Fruit fly (Drosophila melanogaster): Measurements from ENCODE around the gene CG15196.
A peak's percentile ranks its signal among the peaks of the same experiment; 100 is the strongest.

Gene CG15196

DNA sequence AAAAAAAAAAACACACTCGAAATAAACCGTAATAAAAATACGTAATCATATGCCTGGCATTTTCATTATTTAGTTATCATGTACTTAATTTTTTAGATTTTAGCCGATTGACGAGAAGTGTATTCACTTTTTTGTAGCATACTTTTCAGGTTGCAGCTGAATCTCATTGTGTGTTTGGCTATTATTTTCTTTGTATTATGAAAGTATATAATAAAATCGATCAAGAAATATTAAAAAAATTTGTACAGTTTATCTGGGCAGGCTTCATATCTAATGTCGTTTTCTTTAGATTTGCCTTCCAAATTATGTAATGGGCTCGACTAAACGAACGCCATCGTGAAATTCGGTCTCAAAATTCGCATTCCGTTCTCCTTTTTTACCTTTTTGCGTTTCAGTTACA is at the start of gene CG15196:
TSS of gene CG15196 (plus strand) at position 301 of the 400 bp plus-strand sequence.
- no peak for TF ChIP-seq pan (optimal IDR thresholded peaks at IDR 0.05)
- no peak for TF ChIP-seq usp (GFP tag; optimal IDR thresholded peaks at IDR 0.05)
- TF ChIP-seq Dll (optimal IDR thresholded peaks at IDR 0.05) = no peak
- no peak for TF ChIP-seq CG8478 (optimal IDR thresholded peaks at IDR 0.05)
- TF ChIP-seq EcR (GFP tag; optimal IDR thresholded peaks at IDR 0.05) = no peak
- TF ChIP-seq psq (optimal IDR thresholded peaks at IDR 0.05) = no peak

DNA sequence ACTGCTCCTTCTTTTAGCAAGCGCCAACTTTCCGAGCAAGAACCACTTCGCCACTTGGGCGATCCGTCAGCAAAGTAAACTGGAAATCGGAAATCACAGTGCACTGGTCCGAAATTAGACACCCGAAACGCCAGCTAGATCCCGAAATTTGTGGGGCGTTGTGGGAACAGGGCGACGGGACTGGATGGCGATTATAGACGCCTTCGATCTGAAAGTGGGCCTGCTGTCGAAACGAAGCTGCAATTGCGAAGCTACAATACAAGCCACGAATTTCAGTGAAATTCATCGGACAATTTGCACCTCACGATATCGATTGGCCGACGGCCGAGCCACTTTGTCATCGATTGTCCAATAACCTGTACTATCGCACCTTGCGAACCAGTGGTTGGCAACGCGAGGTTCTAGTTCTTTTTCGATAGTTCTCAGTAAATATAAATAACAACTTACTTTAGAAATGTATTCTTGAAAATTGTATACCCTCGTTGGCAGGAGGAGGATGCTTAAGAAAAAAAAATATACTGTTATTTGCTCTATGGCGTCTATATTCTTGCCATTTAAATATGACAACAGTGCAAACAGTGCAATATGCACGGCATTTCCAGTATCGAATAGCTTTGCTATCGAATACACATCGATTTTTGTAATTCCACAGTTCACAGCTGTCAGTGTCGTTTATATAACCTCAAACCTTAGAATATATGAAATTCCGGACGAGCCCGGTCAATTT is 41.8 kb upstream of the CG15196 start, which contains the start of the genes hop and Tim8:
TSS of gene hop (minus strand) at position 316 of the 727 bp plus-strand sequence.
TSS of gene Tim8 (plus strand) at position 663 of the 727 bp plus-strand sequence.
- no peak for TF ChIP-seq CG8478 (optimal IDR thresholded peaks at IDR 0.05)
- TF ChIP-seq usp (GFP tag; optimal IDR thresholded peaks at IDR 0.05) = no peak
- TF ChIP-seq Dll (optimal IDR thresholded peaks at IDR 0.05) = no peak
- no peak for TF ChIP-seq pan (optimal IDR thresholded peaks at IDR 0.05)

dm6 chrX:11369374-11369773 is 40.4 kb upstream of the CG15196 start, which contains the start of gene dlg1:
Gene dlg1 (plus strand): TSS chrX:11369665.
- TF ChIP-seq psq (optimal IDR thresholded peaks at IDR 0.05) (no peak), Dll (optimal IDR thresholded peaks at IDR 0.05) (no peak), pan (optimal IDR thresholded peaks at IDR 0.05) (no peak), usp (GFP tag; optimal IDR thresholded peaks at IDR 0.05) (no peak), EcR (GFP tag; optimal IDR thresholded peaks at IDR 0.05) (no peak), CG8478 (optimal IDR thresholded peaks at IDR 0.05) (no peak)

DNA sequence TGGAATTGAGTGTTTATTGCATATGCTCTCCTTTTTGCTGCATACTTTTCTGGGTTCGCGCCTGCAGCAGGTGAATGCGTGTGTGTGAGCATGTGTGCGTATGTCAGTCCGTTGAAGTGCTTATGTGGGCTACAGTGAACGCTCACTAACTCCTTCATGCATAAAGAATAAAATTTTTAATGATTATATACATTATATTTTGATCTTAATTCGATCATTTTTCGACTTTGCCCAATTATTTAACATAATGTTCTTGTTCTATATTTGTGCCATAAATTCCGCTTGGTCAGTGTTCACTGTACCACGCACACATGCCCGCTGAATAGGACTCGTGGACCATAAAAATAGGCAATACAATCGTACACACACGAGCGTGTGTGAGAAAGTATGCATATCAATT is 39.0 kb upstream of the CG15196 start:
- no peak for TF ChIP-seq CG8478 (optimal IDR thresholded peaks at IDR 0.05)
- no peak for TF ChIP-seq EcR (GFP tag; optimal IDR thresholded peaks at IDR 0.05)
- no peak for TF ChIP-seq Dll (optimal IDR thresholded peaks at IDR 0.05)
- no peak for TF ChIP-seq psq (optimal IDR thresholded peaks at IDR 0.05)
- no peak for TF ChIP-seq usp (GFP tag; optimal IDR thresholded peaks at IDR 0.05)
- TF ChIP-seq pan (optimal IDR thresholded peaks at IDR 0.05) = no peak

DNA sequence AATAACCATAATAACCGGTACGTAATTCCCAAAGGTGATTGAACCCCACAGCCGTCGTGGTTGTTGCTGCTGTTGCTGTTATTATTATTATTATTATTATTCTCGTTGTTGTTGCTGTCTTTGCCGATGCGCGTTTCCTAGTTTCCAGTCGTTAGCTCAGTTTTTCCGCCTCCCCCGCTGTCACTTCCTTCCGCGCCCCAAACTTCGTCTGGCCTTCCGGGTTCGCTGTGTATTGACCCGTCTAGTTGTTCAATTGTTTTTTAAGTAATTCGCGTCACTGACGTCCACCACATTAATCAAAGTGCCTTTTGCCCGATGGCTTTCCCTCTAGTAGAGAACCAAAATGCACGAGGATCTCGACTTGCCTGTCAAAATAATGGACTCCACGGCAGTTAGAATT is 38.1 kb upstream of the CG15196 start:
- no peak for TF ChIP-seq EcR (GFP tag; optimal IDR thresholded peaks at IDR 0.05)
- no peak for TF ChIP-seq CG8478 (optimal IDR thresholded peaks at IDR 0.05)
- no peak for TF ChIP-seq psq (optimal IDR thresholded peaks at IDR 0.05)
- no peak for TF ChIP-seq usp (GFP tag; optimal IDR thresholded peaks at IDR 0.05)
- no peak for TF ChIP-seq Dll (optimal IDR thresholded peaks at IDR 0.05)
- TF ChIP-seq pan (optimal IDR thresholded peaks at IDR 0.05) = no peak

dm6 chrX:11372764-11373712 is 36.7 kb upstream of the CG15196 start:
- TF ChIP-seq usp (GFP tag; optimal IDR thresholded peaks at IDR 0.05) (no peak), EcR (GFP tag; optimal IDR thresholded peaks at IDR 0.05) (no peak), Dll (optimal IDR thresholded peaks at IDR 0.05) (peak; percentile 69), psq (optimal IDR thresholded peaks at IDR 0.05) (no peak), pan (optimal IDR thresholded peaks at IDR 0.05) (no peak), CG8478 (optimal IDR thresholded peaks at IDR 0.05) (no peak)

DNA sequence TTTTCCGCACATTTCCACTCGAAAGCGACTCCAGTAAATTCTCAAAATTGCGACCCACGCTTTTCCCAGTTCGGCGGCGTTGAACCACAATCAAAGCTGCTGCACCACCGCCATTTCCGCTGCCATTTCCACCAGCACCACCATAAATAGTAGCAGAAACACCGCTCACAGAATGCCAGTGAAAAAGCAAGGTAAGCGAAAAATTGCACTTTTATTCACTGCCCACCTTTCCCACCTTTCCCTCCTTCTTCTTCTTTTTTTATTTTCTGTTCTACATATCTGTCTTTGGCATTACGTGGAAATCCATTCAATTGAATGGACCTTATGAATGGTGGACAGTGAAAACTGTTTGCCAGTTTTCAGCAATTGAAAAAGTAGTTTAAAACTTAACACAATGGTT is 35.4 kb upstream of the CG15196 start:
- TF ChIP-seq pan (optimal IDR thresholded peaks at IDR 0.05) = no peak
- TF ChIP-seq psq (optimal IDR thresholded peaks at IDR 0.05) = no peak
- no peak for TF ChIP-seq usp (GFP tag; optimal IDR thresholded peaks at IDR 0.05)
- TF ChIP-seq CG8478 (optimal IDR thresholded peaks at IDR 0.05) = no peak
- no peak for TF ChIP-seq EcR (GFP tag; optimal IDR thresholded peaks at IDR 0.05)
- no peak for TF ChIP-seq Dll (optimal IDR thresholded peaks at IDR 0.05)

DNA sequence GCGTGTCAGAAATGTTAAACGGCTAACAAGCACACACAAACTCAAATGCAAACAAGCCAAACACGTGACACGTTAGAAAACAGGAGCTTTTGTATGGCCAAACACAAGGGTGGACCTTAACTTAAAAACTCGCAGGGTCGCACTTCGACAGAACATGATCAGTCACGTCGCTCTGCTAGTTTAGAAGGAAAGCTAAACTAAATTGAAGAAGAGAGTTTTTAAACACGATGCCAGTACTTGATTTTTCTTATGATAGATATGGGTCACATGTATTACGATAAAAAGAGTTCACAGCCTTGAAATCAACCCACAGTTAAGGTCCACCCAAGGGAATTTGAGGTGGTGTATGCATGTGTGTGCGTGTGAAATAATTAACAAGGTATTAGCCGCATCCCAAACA is 31.4 kb upstream of the CG15196 start:
- TF ChIP-seq Dll (optimal IDR thresholded peaks at IDR 0.05) (no peak), psq (optimal IDR thresholded peaks at IDR 0.05) (no peak), pan (optimal IDR thresholded peaks at IDR 0.05) (no peak), usp (GFP tag; optimal IDR thresholded peaks at IDR 0.05) (no peak), EcR (GFP tag; optimal IDR thresholded peaks at IDR 0.05) (no peak), CG8478 (optimal IDR thresholded peaks at IDR 0.05) (no peak)

dm6 chrX:11379139-11379538 is 30.6 kb upstream of the CG15196 start:
- TF ChIP-seq psq (optimal IDR thresholded peaks at IDR 0.05) (no peak), Dll (optimal IDR thresholded peaks at IDR 0.05) (no peak), EcR (GFP tag; optimal IDR thresholded peaks at IDR 0.05) (no peak), usp (GFP tag; optimal IDR thresholded peaks at IDR 0.05) (no peak), pan (optimal IDR thresholded peaks at IDR 0.05) (no peak), CG8478 (optimal IDR thresholded peaks at IDR 0.05) (no peak)

- TF ChIP-seq Dll (optimal IDR thresholded peaks at IDR 0.05) (no peak), EcR (GFP tag; optimal IDR thresholded peaks at IDR 0.05) (no peak), psq (optimal IDR thresholded peaks at IDR 0.05) (no peak), usp (GFP tag; optimal IDR thresholded peaks at IDR 0.05) (no peak), pan (optimal IDR thresholded peaks at IDR 0.05) (no peak), CG8478 (optimal IDR thresholded peaks at IDR 0.05) (no peak)
These were observed 30.0 kb upstream of the CG15196 start for dm6 chrX:11379747-11380146.

DNA sequence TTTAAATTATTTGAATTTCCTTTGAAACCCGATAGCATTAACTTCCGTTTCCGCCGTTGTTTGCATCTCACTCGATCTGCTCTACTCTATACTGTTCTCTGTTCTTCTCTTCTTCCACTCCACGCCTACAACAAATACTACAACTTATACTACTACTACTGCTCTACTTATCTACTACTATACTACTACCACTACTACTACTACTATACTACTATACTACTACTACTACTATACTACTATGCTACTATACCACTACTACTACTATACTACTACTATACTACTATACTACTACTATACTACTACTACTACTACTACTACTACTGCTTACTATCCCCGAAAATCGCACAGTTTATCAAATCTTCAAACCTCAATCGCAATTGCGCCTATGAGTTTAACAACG is 27.2 kb upstream of the CG15196 start:
- TF ChIP-seq psq (optimal IDR thresholded peaks at IDR 0.05) (no peak), usp (GFP tag; optimal IDR thresholded peaks at IDR 0.05) (no peak), CG8478 (optimal IDR thresholded peaks at IDR 0.05) (no peak)

DNA sequence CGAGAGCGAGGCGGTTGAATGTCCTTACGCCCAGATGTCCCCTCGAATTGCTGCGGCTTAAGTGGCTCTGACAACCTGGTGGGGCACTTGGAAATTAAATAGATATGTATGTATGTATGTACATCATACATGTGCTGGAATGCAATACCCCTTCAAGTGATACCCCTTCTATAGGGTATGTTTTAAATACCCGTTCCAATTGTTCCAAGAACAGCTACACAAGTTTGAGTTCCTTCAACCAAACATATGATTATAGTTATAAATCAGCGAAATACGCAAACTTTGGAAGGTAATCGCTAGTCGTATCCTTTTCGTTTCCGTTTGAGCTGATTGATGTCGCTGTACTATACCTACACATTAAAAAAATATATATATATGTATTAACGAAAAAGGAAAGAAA is 26.2 kb upstream of the CG15196 start:
- TF ChIP-seq EcR (GFP tag; optimal IDR thresholded peaks at IDR 0.05) = no peak
- TF ChIP-seq pan (optimal IDR thresholded peaks at IDR 0.05) = no peak
- no peak for TF ChIP-seq Dll (optimal IDR thresholded peaks at IDR 0.05)
- no peak for TF ChIP-seq usp (GFP tag; optimal IDR thresholded peaks at IDR 0.05)
- no peak for TF ChIP-seq psq (optimal IDR thresholded peaks at IDR 0.05)
- no peak for TF ChIP-seq CG8478 (optimal IDR thresholded peaks at IDR 0.05)
